Worm (Caenorhabditis elegans) whole organism, L3 larva: ENCODE data around the gene R13A1.10.

ENCODE experiments used
- ceh-28 ChIP-seq: fragments of 150-350 bp; optimal IDR thresholded peaks from 2 replicates; lab custom pipeline; 2014; ENCODE audit warnings: missing biosample characterization, missing genetic modification reagents, missing genetic modification characterization
- ceh-9 ChIP-seq: sonication (generic microtip); optimal IDR thresholded peaks from 2 replicates; lab custom pipeline; 2018; ENCODE audit warnings: missing biosample characterization, missing genetic modification characterization
- egl-5 ChIP-seq: fragments of 150-350 bp; optimal IDR thresholded peaks from 2 replicates; lab custom pipeline; 2017; ENCODE audit warnings: missing biosample characterization, missing genetic modification reagents, missing genetic modification characterization, inconsistent platforms
- elt-2 ChIP-seq: sonication (generic microtip); optimal IDR thresholded peaks from 2 replicates; lab custom pipeline; 2016; ENCODE audit warnings: missing genetic modification reagents, mild to moderate bottlenecking, missing genetic modification characterization, missing compliant biosample characterization
- fkh-2 ChIP-seq: fragments of 150-350 bp; optimal IDR thresholded peaks from 2 replicates; lab custom pipeline; 2014; ENCODE audit warnings: missing biosample characterization, missing genetic modification reagents, missing genetic modification characterization
- hmg-11 ChIP-seq: sonication (generic microtip); optimal IDR thresholded peaks from 2 replicates; lab custom pipeline; 2016; ENCODE audit warnings: missing genetic modification characterization, missing compliant biosample characterization
- jun-1 ChIP-seq: fragments of 150-350 bp; optimal IDR thresholded peaks from 2 replicates; lab custom pipeline; 2014; ENCODE audit warnings: missing biosample characterization, missing genetic modification reagents, missing genetic modification characterization
- lin-15B ChIP-seq: fragments of 150-350 bp; optimal IDR thresholded peaks from 2 replicates; lab custom pipeline; 2014; ENCODE audit warnings: missing biosample characterization, missing genetic modification characterization
- lin-39 ChIP-seq: fragments of 150-350 bp; optimal IDR thresholded peaks from 2 replicates; lab custom pipeline; 2018; ENCODE audit warnings: missing biosample characterization, missing genetic modification reagents, missing genetic modification characterization
- lsy-12 ChIP-seq: sonication (generic microtip); optimal IDR thresholded peaks from 2 replicates; lab custom pipeline; 2016; ENCODE audit warnings: mild to moderate bottlenecking, missing genetic modification characterization, missing compliant biosample characterization
- mdl-1 ChIP-seq: fragments of 150-350 bp; optimal IDR thresholded peaks from 2 replicates; lab custom pipeline; 2014; ENCODE audit warnings: missing biosample characterization, missing genetic modification characterization
- nfya-1 ChIP-seq: sonication (generic microtip); optimal IDR thresholded peaks from 2 replicates; lab custom pipeline; 2017; ENCODE audit warnings: missing genetic modification characterization, mild to moderate bottlenecking, missing compliant biosample characterization, antibody characterized with exemption, moderate library complexity; ENCODE audit not compliant: insufficient read depth
- nhr-11 ChIP-seq: fragments of 150-350 bp; optimal IDR thresholded peaks from 2 replicates; lab custom pipeline; 2014; ENCODE audit warnings: missing biosample characterization, missing genetic modification characterization
- nhr-12 ChIP-seq: fragments of 150-350 bp; optimal IDR thresholded peaks from 2 replicates; lab custom pipeline; 2014; ENCODE audit warnings: missing biosample characterization, missing genetic modification characterization
- nhr-23 ChIP-seq: fragments of 150-350 bp; optimal IDR thresholded peaks from 2 replicates; lab custom pipeline; 2014; ENCODE audit warnings: missing biosample characterization, missing genetic modification reagents, missing genetic modification characterization
- nhr-237 ChIP-seq: fragments of 150-350 bp; optimal IDR thresholded peaks from 2 replicates; lab custom pipeline; 2014; ENCODE audit warnings: missing biosample characterization, missing genetic modification characterization
- nhr-25 ChIP-seq: sonication (generic microtip); optimal IDR thresholded peaks from 2 replicates; lab custom pipeline; 2017; ENCODE audit warnings: missing biosample characterization, missing genetic modification characterization
- nhr-43 ChIP-seq: sonication (generic microtip); optimal IDR thresholded peaks from 2 replicates; lab custom pipeline; 2016; ENCODE audit warnings: mild to moderate bottlenecking, missing genetic modification characterization, missing compliant biosample characterization; ENCODE audit not compliant: poor library complexity, severe bottlenecking
- nhr-67 ChIP-seq: fragments of 150-350 bp; optimal IDR thresholded peaks from 2 replicates; lab custom pipeline; 2014; ENCODE audit warnings: missing biosample characterization, missing genetic modification characterization
- nhr-76 ChIP-seq: fragments of 150-350 bp; sonication (generic microtip); optimal IDR thresholded peaks from 5 replicates; lab custom pipeline; 2014; ENCODE audit warnings: missing biosample characterization, missing genetic modification characterization
- pha-4 ChIP-seq: fragments of 150-350 bp; optimal IDR thresholded peaks from 2 replicates; lab custom pipeline; 2014; ENCODE audit warnings: missing biosample characterization, missing genetic modification reagents, missing genetic modification characterization
- pqm-1 ChIP-seq: fragments of 150-350 bp; optimal IDR thresholded peaks from 2 replicates; lab custom pipeline; 2017; ENCODE audit warnings: missing biosample characterization, missing genetic modification characterization, inconsistent platforms
- snpc-4 ChIP-seq: fragments of 150-350 bp; optimal IDR thresholded peaks from 2 replicates; lab custom pipeline; 2014; ENCODE audit warnings: missing biosample characterization, missing genetic modification characterization
- tbx-2 ChIP-seq: sonication (generic microtip); optimal IDR thresholded peaks from 2 replicates; lab custom pipeline; 2016; ENCODE audit warnings: mild to moderate bottlenecking, missing genetic modification characterization, missing compliant biosample characterization
- unc-39 ChIP-seq: sonication (generic microtip); optimal IDR thresholded peaks from 4 replicates; lab custom pipeline; 2017; ENCODE audit warnings: missing biosample characterization, missing genetic modification characterization
- unc-62 ChIP-seq: fragments of 150-350 bp; sonication (generic microtip); optimal IDR thresholded peaks from 4 replicates; lab custom pipeline; 2014; ENCODE audit warnings: missing biosample characterization, missing genetic modification reagents, missing genetic modification characterization
- zag-1 ChIP-seq: fragments of 150-350 bp; optimal IDR thresholded peaks from 2 replicates; lab custom pipeline; 2014; ENCODE audit warnings: missing biosample characterization, missing genetic modification characterization
- ztf-4 ChIP-seq: fragments of 150-350 bp; optimal IDR thresholded peaks from 2 replicates; lab custom pipeline; 2014; ENCODE audit warnings: missing biosample characterization, missing genetic modification characterization

R13A1.10 gene

DNA sequence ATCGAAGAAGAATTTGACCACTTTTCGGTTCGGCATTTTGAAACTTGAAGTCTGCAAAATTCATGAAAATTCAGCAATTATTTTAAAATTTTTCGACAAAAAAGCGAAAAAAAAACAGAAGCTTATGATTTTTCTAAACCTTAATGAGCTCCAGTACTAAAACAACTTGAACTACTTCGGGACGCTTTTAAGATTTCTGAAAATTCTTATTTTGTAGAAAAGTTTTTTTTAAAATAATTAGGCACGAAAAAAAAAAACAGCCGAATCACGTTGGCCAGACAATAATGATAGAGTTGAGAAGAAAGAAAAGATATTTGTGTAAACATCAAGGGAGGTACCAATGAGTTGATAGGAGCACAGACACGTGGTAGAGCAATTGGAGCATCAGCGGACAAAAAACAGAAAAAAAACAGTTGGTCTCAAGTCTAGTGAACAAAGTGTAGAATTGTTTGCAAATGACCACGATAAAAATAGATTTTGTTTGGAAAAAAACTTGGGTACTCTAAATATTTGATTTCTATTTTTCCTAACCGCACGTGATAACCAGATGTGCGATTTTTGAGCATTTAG lies 15.3 kb upstream of the R13A1.10 start, which contains the start of gene gstk-2:
Gene gstk-2 (minus strand): TSS at position 51 of the 570 bp plus-strand sequence.
- TF ChIP-seq nhr-25 (tag; lab: Kevin White, UChicago) (no peak), pqm-1 (tag; lab: Kevin White, UChicago) (no peak), pha-4 (tag; lab: Kevin White, UChicago) (peak; percentile 90), nfya-1 (tag; lab: Kevin White, UChicago) (peak; percentile 45), tbx-2 (tag; lab: Kevin White, UChicago) (no peak), elt-2 (tag; lab: Kevin White, UChicago) (no peak), ceh-9 (tag; lab: Kevin White, UChicago) (no peak), lsy-12 (no peak), zag-1 (tag; lab: Kevin White, UChicago) (no peak), ztf-4 (tag; lab: Kevin White, UChicago) (no peak), lin-39 (peak; percentile 5), nhr-11 (tag; lab: Kevin White, UChicago) (no peak), egl-5 (peak; percentile 2)

DNA sequence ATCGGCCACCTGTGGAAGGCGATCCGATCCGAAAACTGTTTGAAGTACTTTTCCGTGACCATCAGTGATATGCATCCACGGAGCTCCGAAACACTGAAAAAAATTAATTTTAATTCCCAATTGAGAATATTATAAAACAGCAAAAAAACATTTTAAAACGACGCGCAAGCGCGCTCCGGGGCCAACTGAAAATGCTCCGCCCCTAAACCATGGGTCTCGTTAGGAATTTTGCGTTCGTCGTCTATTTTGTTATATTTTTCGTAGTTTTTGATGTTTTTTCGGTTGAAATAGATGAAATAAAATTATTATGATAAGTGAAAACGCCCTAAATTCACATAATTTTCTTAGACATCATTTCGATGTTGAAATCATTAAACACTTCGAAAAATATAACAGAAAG lies 13.6 kb upstream of the R13A1.10 start:
- TF ChIP-seq unc-62 (GFP tag; lab: Kevin White, UChicago) (peak; percentile 48), nhr-25 (tag; lab: Kevin White, UChicago) (no peak)

ce11 chrIV:7237668-7238214 lies 10.8 kb upstream of the R13A1.10 start, which contains the start of gene elo-3:
TSS of gene elo-3 (plus strand) at chrIV:7237718.
- TF ChIP-seq elt-2 (tag; lab: Kevin White, UChicago) (peak; percentile 63), nhr-76 (tag; lab: Kevin White, UChicago) (no peak), unc-39 (tag; lab: Kevin White, UChicago) (no peak), pqm-1 (tag; lab: Kevin White, UChicago) (peak; percentile 51), pha-4 (tag; lab: Kevin White, UChicago) (peak; percentile 9), nhr-43 (tag; lab: Kevin White, UChicago) (no peak)

DNA sequence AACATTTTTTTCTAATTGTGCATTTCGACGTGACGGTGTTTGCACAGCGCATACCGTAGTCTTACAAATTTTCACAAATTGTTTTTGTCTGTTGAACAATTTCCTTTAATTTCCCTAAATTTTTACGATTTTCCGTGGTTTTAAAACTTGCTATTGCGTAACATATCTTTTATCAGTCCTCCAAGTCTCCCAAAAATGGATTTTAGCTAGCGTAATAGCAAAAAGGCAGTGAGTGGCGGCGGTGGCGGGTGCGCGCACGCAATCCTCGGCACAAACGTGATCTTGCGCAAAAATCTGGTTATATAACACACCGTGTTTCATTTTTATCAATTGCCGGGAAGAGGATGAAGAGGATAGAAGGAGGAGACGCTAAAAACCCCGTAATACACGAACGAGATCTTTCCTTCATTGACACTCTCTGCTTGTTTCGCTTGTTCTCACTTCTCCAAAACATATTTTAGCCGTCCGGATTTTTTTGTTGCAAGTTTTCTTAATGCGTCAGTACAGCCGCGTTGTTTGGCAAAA lies 9.3 kb upstream of the R13A1.10 start:
- TF ChIP-seq nhr-23 (peak; percentile 34), nhr-67 (no peak), nhr-43 (tag; lab: Kevin White, UChicago) (peak; percentile 56), mdl-1 (tag; lab: Kevin White, UChicago) (no peak)
- TF ChIP-seq, all 47 proteins: peak for 2

DNA sequence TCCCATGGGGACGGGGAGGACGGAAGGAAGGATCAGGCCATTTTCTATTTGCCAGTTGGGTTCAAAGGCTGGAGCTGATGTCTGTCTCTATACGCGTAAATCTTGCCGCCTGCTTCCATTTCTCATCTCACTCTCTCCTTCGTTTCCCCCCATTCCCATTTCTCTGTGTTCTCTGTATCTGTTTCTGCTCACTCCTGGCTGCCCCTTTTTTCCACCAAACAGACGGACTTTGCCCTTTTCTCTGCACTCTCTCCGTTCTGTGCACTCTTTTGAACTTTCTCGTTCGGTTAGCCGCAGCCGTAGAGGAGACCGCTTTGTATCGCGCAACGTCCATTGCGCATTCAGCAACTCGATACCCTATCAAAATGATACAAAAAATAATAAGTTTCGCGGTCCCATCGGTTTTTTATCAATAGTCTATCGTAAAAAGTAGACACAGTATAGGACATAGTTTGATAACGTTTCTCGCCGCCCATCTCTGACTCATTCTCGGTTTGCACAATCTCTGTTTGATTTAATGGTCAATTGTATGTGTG lies 8.5 kb upstream of the R13A1.10 start:
- TF ChIP-seq hmg-11: peak; percentile 79
- TF ChIP-seq nhr-76 (tag; lab: Kevin White, UChicago): no peak
- no peak for TF ChIP-seq nhr-43 (tag; lab: Kevin White, UChicago)
- TF ChIP-seq elt-2 (tag; lab: Kevin White, UChicago): peak; percentile 92
- TF ChIP-seq lin-39: peak; percentile 58
- TF ChIP-seq pha-4 (tag; lab: Kevin White, UChicago): peak; percentile 64
- TF ChIP-seq unc-39 (tag; lab: Kevin White, UChicago): no peak
- TF ChIP-seq lsy-12: no peak
- TF ChIP-seq fkh-2: no peak
- TF ChIP-seq nhr-23: peak; percentile 6
- no peak for TF ChIP-seq unc-62 (GFP tag; lab: Kevin White, UChicago)
- TF ChIP-seq tbx-2 (tag; lab: Kevin White, UChicago): peak; percentile 44
- TF ChIP-seq snpc-4 (tag; lab: Kevin White, UChicago): peak; percentile 45
- TF ChIP-seq lin-15B (tag; lab: Kevin White, UChicago): peak; percentile 39
- no peak for TF ChIP-seq nhr-12
- TF ChIP-seq nhr-237 (tag; lab: Kevin White, UChicago): no peak
- peak; percentile 55 for TF ChIP-seq egl-5
- peak; percentile 34 for TF ChIP-seq nhr-11 (tag; lab: Kevin White, UChicago)
- no peak for TF ChIP-seq ztf-4 (tag; lab: Kevin White, UChicago)
- TF ChIP-seq nfya-1 (tag; lab: Kevin White, UChicago): peak; percentile 79
- TF ChIP-seq pqm-1 (tag; lab: Kevin White, UChicago): peak; percentile 87
- TF ChIP-seq jun-1 (tag; lab: Kevin White, UChicago): peak; percentile 76
- no peak for TF ChIP-seq ceh-28 (tag; lab: Kevin White, UChicago)
